Fruit fly (Drosophila melanogaster) whole organism: Measurements from ENCODE around the gene CecC.

Source experiments
- CG8478 ChIP-seq: fragments of >200 bp; optimal IDR thresholded peaks from 2 replicates; lab custom pipeline; 2018; ENCODE audit warnings: inconsistent platforms
- EcR ChIP-seq, 2 experiments: fragments of >200 bp; optimal IDR thresholded peaks; 2 replicates each; lab custom pipeline; 2017; ENCODE audit warnings: missing biosample characterization in 2 of 2, missing genetic modification characterization in 2 of 2, missing genetic modification reagents in 2 of 2
- pan ChIP-seq: fragments of >200 bp; optimal IDR thresholded peaks from 2 replicates; lab custom pipeline; 2017
- psq ChIP-seq: fragments of >200 bp; optimal IDR thresholded peaks from 2 replicates; lab custom pipeline; 2017
- usp ChIP-seq: fragments of >200 bp; optimal IDR thresholded peaks from 2 replicates; lab custom pipeline; 2017; ENCODE audit warnings: missing biosample characterization, missing genetic modification characterization, mixed read lengths

DNA sequence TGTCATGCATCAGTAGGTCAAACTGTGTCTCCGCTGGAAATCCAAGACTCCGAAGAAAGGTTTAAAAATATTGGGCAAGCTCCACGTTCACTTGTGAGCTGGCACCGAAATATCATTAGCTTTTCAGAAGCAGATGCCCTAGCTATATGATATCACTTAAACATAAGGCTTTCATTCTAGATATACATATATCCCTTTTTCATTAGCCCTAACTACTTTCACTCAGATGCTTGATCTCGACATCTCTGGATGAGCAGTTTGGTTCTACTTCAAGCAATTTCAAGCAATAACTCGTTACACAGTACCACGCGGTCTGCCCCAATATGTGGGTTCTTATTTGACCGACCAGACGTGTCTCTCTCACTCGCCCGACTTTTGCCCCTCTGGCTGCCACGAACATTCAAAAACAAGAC, 24.8 kb upstream of the CecC start:
- TF ChIP-seq CG8478 (no peak), EcR (GFP tag; optimal IDR thresholded peaks at IDR 0.05; lab: Kevin White, UChicago) (no peak), psq (lab: Kevin White, UChicago) (no peak), usp (GFP tag; lab: Kevin White, UChicago) (no peak), pan (peak; percentile 93)
